Worm (Caenorhabditis elegans) whole organism, L4/young adult: Measurements from ENCODE around the gene nhr-277.

Experiments
- W03F9.2 ChIP-seq: fragments of 150-350 bp; optimal IDR thresholded peaks from 2 replicates; lab custom pipeline; 2014; ENCODE audit warnings: missing biosample characterization, missing genetic modification characterization
- dao-5 ChIP-seq: sonication (generic microtip); optimal IDR thresholded peaks from 2 replicates; lab custom pipeline; 2016; ENCODE audit warnings: missing genotype, missing genetic modification characterization, moderate library complexity, missing compliant biosample characterization
- him-1 ChIP-seq: sonication (generic microtip); optimal IDR thresholded peaks from 2 replicates; lab custom pipeline; 2016; ENCODE audit warnings: missing genotype, missing genetic modification reagents, missing genetic modification characterization, missing compliant biosample characterization

- TF ChIP-seq dao-5 (tag; lab: Kevin White, UChicago) = no peak
- no peak for TF ChIP-seq him-1 (tag; lab: Kevin White, UChicago)
- TF ChIP-seq W03F9.2 (tag; lab: Kevin White, UChicago) = no peak
These were observed 29.5 kb downstream of the nhr-277 start for ce11 chrIV:2772209-2772851.
